Fruit fly (Drosophila melanogaster) S2 (cell line): ENCODE results near the gene Pvf1.

ENCODE experiments used
- CG8478 ChIP-seq: fragments of >200 bp; optimal IDR thresholded peaks from 2 replicates; lab custom pipeline; 2018
- CTCF ChIP-seq, 2 experiments: fragments of >200 bp; optimal IDR thresholded peaks; 2 replicates each; lab custom pipeline; 2018

- no peak for TF ChIP-seq CTCF (optimal IDR thresholded peaks at IDR 0.05; lab: Kevin White, UChicago)
- TF ChIP-seq CG8478 = no peak
These were observed 16.0 kb downstream of the Pvf1 start, which contains the start of gene shop for dm6 chrX:18848338-18849021.
